Fruit fly (Drosophila melanogaster) S2 (cell line): Measurements from ENCODE around the gene Mst84B.

Experiments
- CG8478 ChIP-seq: fragments of >200 bp; optimal IDR thresholded peaks from 2 replicates; lab custom pipeline; 2018
- CTCF ChIP-seq, 2 experiments: fragments of >200 bp; optimal IDR thresholded peaks; 2 replicates each; lab custom pipeline; 2018

dm6 chr3R:7059015-7059414, 3.0 kb upstream of the Mst84B start, which contains the start of gene dj:
- TF ChIP-seq CTCF (optimal IDR thresholded peaks at IDR 0.05; lab: Kevin White, UChicago) (no peak), CG8478 (no peak)
